Worm (Caenorhabditis elegans) whole organism, L1 larva: Measurements from ENCODE around the gene ins-35.

Experiments
- C04F5.9 ChIP-seq: sonication (generic microtip); optimal IDR thresholded peaks from 2 replicates; lab custom pipeline; 2016; ENCODE audit warnings: missing genetic modification characterization, missing compliant biosample characterization
- C16A3.4 ChIP-seq: fragments of 150-350 bp; optimal IDR thresholded peaks from 2 replicates; lab custom pipeline; 2014; ENCODE audit warnings: missing biosample characterization, missing genetic modification characterization
- C34B4.2 ChIP-seq: sonication (generic microtip); optimal IDR thresholded peaks from 2 replicates; lab custom pipeline; 2017; ENCODE audit warnings: mild to moderate bottlenecking, missing genetic modification characterization, missing compliant biosample characterization
- Y116A8C.19 ChIP-seq: sonication (generic microtip); optimal IDR thresholded peaks from 2 replicates; lab custom pipeline; 2016; ENCODE audit warnings: missing compliant biosample characterization, missing genetic modification characterization, borderline replicate concordance
- alr-1 ChIP-seq: fragments of 200-800 bp; sonication (Bioruptor generic); optimal IDR thresholded peaks from 2 replicates; lab custom pipeline; 2018; ENCODE audit warnings: borderline replicate concordance, mild to moderate bottlenecking, missing genetic modification characterization, missing compliant biosample characterization
- ama-1 ChIP-seq: fragments of 150-350 bp; optimal IDR thresholded peaks from 2 replicates; lab custom pipeline; 2014
- ceh-63 ChIP-seq: fragments of 200-800 bp; sonication (Bioruptor generic); optimal IDR thresholded peaks from 2 replicates; lab custom pipeline; 2018; ENCODE audit warnings: mild to moderate bottlenecking, missing genetic modification characterization, missing compliant biosample characterization
- ceh-8 ChIP-seq: fragments of 200-800 bp; sonication (Bioruptor generic); optimal IDR thresholded peaks from 2 replicates; lab custom pipeline; 2018; ENCODE audit warnings: mild to moderate bottlenecking, missing genetic modification characterization, moderate library complexity, missing compliant biosample characterization
- ceh-82 ChIP-seq, 3 experiments: fragments of 150-350 bp in 1 of 3; sonication (generic microtip) in 2 of 3; optimal IDR thresholded peaks; 2 replicates each; lab custom pipeline; 2014 to 2017; ENCODE audit warnings: missing biosample characterization in 3 of 3, missing genetic modification characterization in 3 of 3
- ceh-88 ChIP-seq: fragments of 200-800 bp; sonication (Bioruptor generic); IDR thresholded peaks from 2 replicates; pipeline ENCODE4 v1.3.6; 2022; ENCODE audit warnings: missing genetic modification characterization, missing compliant biosample characterization
- ceh-90 ChIP-seq: sonication (generic microtip); optimal IDR thresholded peaks from 2 replicates; lab custom pipeline; 2016; ENCODE audit warnings: missing genetic modification characterization, missing compliant biosample characterization
- dsc-1 ChIP-seq: sonication (generic microtip); optimal IDR thresholded peaks from 2 replicates; lab custom pipeline; 2016; ENCODE audit warnings: mild to moderate bottlenecking, missing genetic modification characterization, missing compliant biosample characterization
- egl-13 ChIP-seq: sonication (generic microtip); optimal IDR thresholded peaks from 2 replicates; lab custom pipeline; 2016; ENCODE audit warnings: missing genotype, missing genetic modification reagents, missing genetic modification characterization, missing compliant biosample characterization
- fkh-10 ChIP-seq: sonication (generic microtip); optimal IDR thresholded peaks from 2 replicates; lab custom pipeline; 2017; ENCODE audit warnings: missing biosample characterization, missing genetic modification reagents, missing genetic modification characterization
- fkh-4 ChIP-seq: sonication (generic microtip); optimal IDR thresholded peaks from 2 replicates; lab custom pipeline; 2016; ENCODE audit warnings: missing compliant biosample characterization, missing genetic modification characterization, borderline replicate concordance
- fkh-8 ChIP-seq: sonication (generic microtip); optimal IDR thresholded peaks from 2 replicates; lab custom pipeline; 2016; ENCODE audit warnings: mild to moderate bottlenecking, missing genetic modification characterization, missing compliant biosample characterization
- hlh-17 ChIP-seq: fragments of 200-800 bp; sonication (Bioruptor generic); optimal IDR thresholded peaks from 2 replicates; lab custom pipeline; 2018; ENCODE audit warnings: missing genetic modification characterization, mild to moderate bottlenecking, missing compliant biosample characterization, moderate library complexity, borderline replicate concordance
- hpl-2 ChIP-seq: fragments of 150-350 bp; optimal IDR thresholded peaks from 2 replicates; lab custom pipeline; 2014; ENCODE audit warnings: missing biosample characterization, missing genetic modification reagents, missing genetic modification characterization
- isw-1 ChIP-seq: fragments of 200-800 bp; sonication (Bioruptor generic); IDR thresholded peaks from 2 replicates; pipeline ENCODE4 v1.3.6; 2022; ENCODE audit warnings: missing genetic modification characterization, missing compliant biosample characterization
- lin-13 ChIP-seq: fragments of 150-350 bp; optimal IDR thresholded peaks from 2 replicates; lab custom pipeline; 2014; ENCODE audit warnings: missing biosample characterization, missing genetic modification reagents, missing genetic modification characterization
- lin-14 ChIP-seq: fragments of 200-800 bp; sonication (Bioruptor generic); optimal IDR thresholded peaks from 2 replicates; lab custom pipeline; 2018; ENCODE audit warnings: mild to moderate bottlenecking, missing genetic modification characterization, moderate library complexity, missing compliant biosample characterization
- lsy-2 ChIP-seq, 2 experiments: fragments of 150-350 bp; optimal IDR thresholded peaks; 2 replicates each; lab custom pipeline; 2014; ENCODE audit warnings: missing biosample characterization in 2 of 2, missing genetic modification characterization in 2 of 2
- mdl-1 ChIP-seq, 2 experiments: fragments of 150-350 bp; optimal IDR thresholded peaks; 2 replicates each; lab custom pipeline; 2014 to 2017; ENCODE audit warnings: missing biosample characterization in 2 of 2, missing genetic modification characterization in 2 of 2, inconsistent platforms in 1 of 2
- mef-2 ChIP-seq: fragments of 150-350 bp; optimal IDR thresholded peaks from 2 replicates; lab custom pipeline; 2014; ENCODE audit warnings: missing biosample characterization, missing genetic modification characterization
- mep-1 ChIP-seq: fragments of 150-350 bp; optimal IDR thresholded peaks from 2 replicates; lab custom pipeline; 2014; ENCODE audit warnings: missing biosample characterization, missing genetic modification characterization
- nhr-11 ChIP-seq: fragments of 150-350 bp; optimal IDR thresholded peaks from 2 replicates; lab custom pipeline; 2014; ENCODE audit warnings: missing biosample characterization, missing genetic modification characterization
- nhr-19 ChIP-seq: fragments of 200-800 bp; sonication (Bioruptor generic); conservative IDR thresholded peaks from 2 replicates; pipeline ENCODE4 v1.3.6; 2022; ENCODE audit warnings: missing genetic modification characterization, missing compliant biosample characterization
- nhr-237 ChIP-seq: fragments of 150-350 bp; optimal IDR thresholded peaks from 2 replicates; lab custom pipeline; 2014; ENCODE audit warnings: missing biosample characterization, missing genetic modification characterization
- nhr-28 ChIP-seq: fragments of 150-350 bp; optimal IDR thresholded peaks from 2 replicates; lab custom pipeline; 2014; ENCODE audit warnings: missing biosample characterization, missing genetic modification characterization
- nhr-47 ChIP-seq: sonication (generic microtip); optimal IDR thresholded peaks from 2 replicates; lab custom pipeline; 2016; ENCODE audit warnings: mild to moderate bottlenecking, missing genetic modification characterization, moderate library complexity, missing compliant biosample characterization
- nhr-71 ChIP-seq: sonication (generic microtip); optimal IDR thresholded peaks from 2 replicates; lab custom pipeline; 2016; ENCODE audit warnings: mild to moderate bottlenecking, missing genetic modification characterization, moderate library complexity, missing compliant biosample characterization
- nhr-76 ChIP-seq: sonication (generic microtip); optimal IDR thresholded peaks from 2 replicates; lab custom pipeline; 2017; ENCODE audit warnings: missing biosample characterization, missing genetic modification characterization
- nhr-84 ChIP-seq: sonication (generic microtip); optimal IDR thresholded peaks from 2 replicates; lab custom pipeline; 2017; ENCODE audit warnings: missing biosample characterization, missing genetic modification characterization
- nhr-85 ChIP-seq: sonication (generic microtip); peaks from one replicate; lab custom pipeline; 2016; ENCODE audit warnings: missing genetic modification characterization, inconsistent platforms, missing compliant biosample characterization
- nhr-90 ChIP-seq: sonication (generic microtip); optimal IDR thresholded peaks from 2 replicates; lab custom pipeline; 2016; ENCODE audit warnings: mild to moderate bottlenecking, missing genetic modification characterization, missing compliant biosample characterization; ENCODE audit not compliant: poor library complexity
- pax-3 ChIP-seq: fragments of 200-800 bp; sonication (Bioruptor generic); optimal IDR thresholded peaks from 2 replicates; lab custom pipeline; 2018; ENCODE audit warnings: mild to moderate bottlenecking, missing genetic modification characterization, moderate library complexity, missing compliant biosample characterization
- snpc-4 ChIP-seq: fragments of 150-350 bp; optimal IDR thresholded peaks from 2 replicates; lab custom pipeline; 2014; ENCODE audit warnings: missing biosample characterization, missing genetic modification characterization
- snu-23 ChIP-seq: sonication (generic microtip); optimal IDR thresholded peaks from 2 replicates; lab custom pipeline; 2016; ENCODE audit warnings: missing genetic modification characterization, missing compliant biosample characterization
- sptf-1 ChIP-seq: fragments of 150-350 bp; optimal IDR thresholded peaks from 2 replicates; lab custom pipeline; 2014; ENCODE audit warnings: missing biosample characterization, missing genetic modification characterization
- sup-37 ChIP-seq: fragments of 200-800 bp; sonication (Bioruptor generic); optimal IDR thresholded peaks from 2 replicates; lab custom pipeline; 2018; ENCODE audit warnings: mild to moderate bottlenecking, missing genetic modification characterization, missing compliant biosample characterization
- swsn-7 ChIP-seq: sonication (generic microtip); optimal IDR thresholded peaks from 2 replicates; lab custom pipeline; 2016; ENCODE audit warnings: missing genetic modification characterization, missing compliant biosample characterization
- tbx-2 ChIP-seq: sonication (generic microtip); optimal IDR thresholded peaks from 2 replicates; lab custom pipeline; 2016; ENCODE audit warnings: missing genetic modification characterization, missing compliant biosample characterization
- tlp-1 ChIP-seq: fragments of 150-350 bp; optimal IDR thresholded peaks from 2 replicates; lab custom pipeline; 2014; ENCODE audit warnings: missing biosample characterization, missing genetic modification characterization
- unc-130 ChIP-seq: fragments of 150-350 bp; optimal IDR thresholded peaks from 2 replicates; lab custom pipeline; 2017; ENCODE audit warnings: missing biosample characterization, missing genetic modification characterization, inconsistent platforms
- unc-30 ChIP-seq: sonication (generic microtip); optimal IDR thresholded peaks from 2 replicates; lab custom pipeline; 2017; ENCODE audit warnings: missing biosample characterization, missing genetic modification characterization
- unc-62 ChIP-seq: fragments of 150-350 bp; optimal IDR thresholded peaks from 2 replicates; lab custom pipeline; 2014; ENCODE audit warnings: missing biosample characterization, missing genetic modification reagents, missing genetic modification characterization
- unc-86 ChIP-seq: sonication (generic microtip); optimal IDR thresholded peaks from 2 replicates; lab custom pipeline; 2016; ENCODE audit warnings: missing genetic modification characterization, missing compliant biosample characterization
- unc-98 ChIP-seq: fragments of 200-800 bp; sonication (Bioruptor generic); IDR thresholded peaks from 2 replicates; pipeline ENCODE4 v1.3.6; 2022; ENCODE audit warnings: missing genetic modification characterization, missing compliant biosample characterization
- vab-15 ChIP-seq: sonication (generic microtip); optimal IDR thresholded peaks from 2 replicates; lab custom pipeline; 2017; ENCODE audit warnings: missing genotype, mild to moderate bottlenecking, missing genetic modification characterization, missing compliant biosample characterization
- zag-1 ChIP-seq: fragments of 150-350 bp; optimal IDR thresholded peaks from 2 replicates; lab custom pipeline; 2014; ENCODE audit warnings: missing biosample characterization, missing genetic modification characterization
- zip-4 ChIP-seq: fragments of 200-800 bp; sonication (Bioruptor generic); optimal IDR thresholded peaks from 2 replicates; lab custom pipeline; 2018; ENCODE audit warnings: mild to moderate bottlenecking, missing genetic modification characterization, moderate library complexity, missing compliant biosample characterization
- ztf-4 ChIP-seq: fragments of 150-350 bp; optimal IDR thresholded peaks from 2 replicates; lab custom pipeline; 2014; ENCODE audit warnings: missing biosample characterization, missing genetic modification characterization

ins-35 gene

DNA sequence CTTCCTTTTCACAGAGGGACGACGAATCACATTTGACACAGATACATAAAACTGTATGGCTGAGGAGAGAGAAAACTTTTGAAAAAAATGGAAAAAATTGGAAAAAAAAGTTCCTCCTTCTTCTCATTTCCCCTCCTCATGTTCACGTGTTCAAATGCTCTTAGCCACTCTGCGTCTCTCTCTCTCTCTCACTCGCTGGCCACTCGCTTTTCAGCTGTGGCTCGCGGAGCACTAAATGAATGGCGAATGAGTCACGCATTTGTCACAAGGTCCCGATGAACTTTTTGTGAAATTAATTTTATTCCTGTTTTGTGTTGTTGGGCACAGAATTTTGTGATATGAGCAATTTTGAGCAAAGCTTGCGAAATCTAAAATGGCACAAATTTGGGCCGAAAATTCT lies 42.5 kb downstream of the ins-35 start (continued):
- TF ChIP-seq ztf-4 (tag; lab: Kevin White, UChicago) = no peak
- TF ChIP-seq nhr-90 (tag; lab: Kevin White, UChicago) = no peak
- no peak for TF ChIP-seq hlh-17 (GFP tag; lab: Kevin White, UChicago)
- TF ChIP-seq ceh-88 (GFP tag; lab: Robert Waterston, UW) = no peak
- 0 out of 2 replicates have a peak, but pooled peaks have one; percentile 12 for TF ChIP-seq nhr-19 (GFP tag; lab: Robert Waterston, UW)
- TF ChIP-seq snpc-4 = no peak
- TF ChIP-seq vab-15 = no peak
- TF ChIP-seq C16A3.4 (tag; lab: Kevin White, UChicago) = no peak
- peak in 1 of 3 experiments; percentile 12 for TF ChIP-seq ceh-82 (tag; optimal IDR thresholded peaks at IDR 0.05; lab: Kevin White, UChicago)
- TF ChIP-seq lin-13 (GFP tag; lab: Kevin White, UChicago) = no peak
- TF ChIP-seq nhr-84 = no peak
- no peak for TF ChIP-seq hpl-2 (GFP tag; lab: Kevin White, UChicago)
- no peak for TF ChIP-seq sptf-1
- peak; percentile 66 for TF ChIP-seq fkh-8 (tag; lab: Kevin White, UChicago)
- no peak for TF ChIP-seq unc-30 (tag; lab: Kevin White, UChicago)
- TF ChIP-seq tlp-1 (tag; lab: Kevin White, UChicago) = no peak
- TF ChIP-seq ceh-63 (GFP tag; lab: Kevin White, UChicago) = no peak
- peak; percentile 44 for TF ChIP-seq nhr-47
- no peak for TF ChIP-seq nhr-76 (tag; lab: Kevin White, UChicago)
- peak; percentile 21 for TF ChIP-seq swsn-7 (tag; lab: Kevin White, UChicago)
- TF ChIP-seq mdl-1 (tag; optimal IDR thresholded peaks at IDR 0.05; lab: Kevin White, UChicago) = peak in 1 of 2 experiments; percentile 51
- no peak for TF ChIP-seq fkh-10 (GFP tag; lab: Kevin White, UChicago)
- TF ChIP-seq sup-37 = no peak
- no peak for TF ChIP-seq egl-13 (tag; lab: Kevin White, UChicago)
- TF ChIP-seq ama-1 (lab: Kevin White, UChicago) = no peak
- no peak for TF ChIP-seq C04F5.9 (tag; lab: Kevin White, UChicago)
- TF ChIP-seq nhr-11 (tag; lab: Kevin White, UChicago) = no peak
- no peak for TF ChIP-seq isw-1 (GFP tag; lab: Robert Waterston, UW)
- TF ChIP-seq alr-1 = no peak
- peak; percentile 17 for TF ChIP-seq dsc-1 (tag; lab: Kevin White, UChicago)
- TF ChIP-seq zag-1 (tag; lab: Kevin White, UChicago) = no peak

DNA sequence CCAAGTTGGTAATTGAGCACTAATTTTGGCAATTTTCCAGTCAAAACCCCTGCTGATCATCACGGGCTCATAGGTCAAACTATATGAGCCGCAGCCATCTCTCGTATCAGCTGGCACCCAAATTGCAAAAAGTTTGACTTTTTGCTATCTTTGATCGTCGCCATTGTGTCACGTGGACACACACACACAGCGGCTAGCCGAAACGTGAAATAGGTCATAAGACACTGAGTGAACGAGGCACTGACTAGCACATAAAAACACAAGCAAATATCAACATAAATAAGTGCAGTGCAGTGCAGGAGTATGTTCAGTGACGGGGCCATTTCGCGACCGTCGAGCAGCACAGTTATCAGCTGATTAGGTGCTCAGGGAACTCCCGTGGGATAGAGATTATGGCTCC lies 43.4 kb downstream of the ins-35 start:
- TF ChIP-seq fkh-10 (GFP tag; lab: Kevin White, UChicago) (no peak), nhr-84 (no peak), C34B4.2 (tag; lab: Kevin White, UChicago) (no peak), nhr-85 (tag; lab: Kevin White, UChicago) (peak; percentile 71), pax-3 (tag; lab: Kevin White, UChicago) (no peak), ceh-90 (no peak), lin-13 (GFP tag; lab: Kevin White, UChicago) (peak; percentile 40), lin-14 (peak; percentile 90), fkh-4 (tag; lab: Kevin White, UChicago) (no peak), snpc-4 (no peak), nhr-71 (tag; lab: Kevin White, UChicago) (peak; percentile 91), unc-130 (tag; lab: Kevin White, UChicago) (peak; percentile 93), snu-23 (GFP tag; lab: Kevin White, UChicago) (peak; percentile 71), ceh-8 (no peak), C04F5.9 (tag; lab: Kevin White, UChicago) (peak; percentile 18), hpl-2 (GFP tag; lab: Kevin White, UChicago) (no peak), lsy-2 (tag; optimal IDR thresholded peaks at IDR 0.05; lab: Kevin White, UChicago) (peak; percentile 41 to 57), nhr-28 (tag; lab: Kevin White, UChicago) (no peak), ama-1 (lab: Kevin White, UChicago) (peak; percentile 76), mef-2 (tag; lab: Kevin White, UChicago) (no peak), Y116A8C.19 (tag; lab: Kevin White, UChicago) (no peak), tlp-1 (tag; lab: Kevin White, UChicago) (no peak), isw-1 (GFP tag; lab: Robert Waterston, UW) (no peak), zip-4 (GFP tag; lab: Kevin White, UChicago) (peak; percentile 14), mep-1 (peak; percentile 61), nhr-237 (tag; lab: Kevin White, UChicago) (no peak), unc-98 (GFP tag; lab: Robert Waterston, UW) (no peak), unc-86 (tag; lab: Kevin White, UChicago) (no peak), fkh-8 (tag; lab: Kevin White, UChicago) (no peak), unc-62 (GFP tag; lab: Kevin White, UChicago) (no peak), tbx-2 (peak; percentile 62)
